Fruit fly (Drosophila melanogaster): ENCODE results near the gene Tim8.

- peak; percentile 25 for TF ChIP-seq psq (GFP tag; optimal IDR thresholded peaks at IDR 0.05)
- TF ChIP-seq brk (GFP tag; optimal IDR thresholded peaks at IDR 0.05), result no peak
- TF ChIP-seq usp (GFP tag; optimal IDR thresholded peaks at IDR 0.05), result no peak
These were observed 22.5 kb downstream of the Tim8 start for dm6 chrX:11390625-11391363.

Measured in whole organism, wandering third instar larva.